Worm (Caenorhabditis elegans): ENCODE results near the gene gst-40.

- no peak for TF ChIP-seq blmp-1 (tag; optimal IDR thresholded peaks at IDR 0.05)
- TF ChIP-seq elt-3 (tag; optimal IDR thresholded peaks at IDR 0.05) = no peak
- no peak for TF ChIP-seq nhr-28 (tag; optimal IDR thresholded peaks at IDR 0.05)
- no peak for TF ChIP-seq nhr-76 (tag; optimal IDR thresholded peaks at IDR 0.05)
- no peak for TF ChIP-seq sptf-1 (tag; optimal IDR thresholded peaks at IDR 0.05)
- TF ChIP-seq lin-13 (tag; optimal IDR thresholded peaks at IDR 0.05) = no peak
- no peak for TF ChIP-seq flh-1 (GFP tag; optimal IDR thresholded peaks at IDR 0.05)
- TF ChIP-seq unc-120 (tag; optimal IDR thresholded peaks at IDR 0.05; ENCODE audit: poor library complexity, severe bottlenecking) = peak; percentile 41
Observed at ce11 chrIV:740674-741073, 19.6 kb upstream of the gst-40 start.

Data from whole organism, mixed stage, embryonic.